Worm (Caenorhabditis elegans): Measurements from ENCODE around the gene sre-48.

- no peak for TF ChIP-seq tra-4 (tag; optimal IDR thresholded peaks at IDR 0.05)
- no peak for TF ChIP-seq hnd-1 (tag; optimal IDR thresholded peaks at IDR 0.05)
- TF ChIP-seq hmg-4 (GFP tag; optimal IDR thresholded peaks at IDR 0.05), result no peak
- no peak for TF ChIP-seq ama-1 (optimal IDR thresholded peaks at IDR 0.05)
- no peak for TF ChIP-seq flt-1 (GFP tag; IDR thresholded peaks at IDR 0.05)
- TF ChIP-seq scrt-1 (GFP tag; IDR thresholded peaks at IDR 0.05), result no peak
- TF ChIP-seq tbx-37 (GFP tag; conservative IDR thresholded peaks at IDR 0.05), result no peak
- no peak for TF ChIP-seq sea-1 (GFP tag; conservative IDR thresholded peaks at IDR 0.05)
- no peak for TF ChIP-seq ets-7 (tag; optimal IDR thresholded peaks at IDR 0.05)
Measured at ce11 chrII:14003821-14004430, 24.2 kb upstream of the sre-48 start.
